Worm (Caenorhabditis elegans): ENCODE data around the gene col-150.
A peak's percentile ranks its signal among the peaks of the same experiment; 100 is the strongest.

Gene col-150

DNA sequence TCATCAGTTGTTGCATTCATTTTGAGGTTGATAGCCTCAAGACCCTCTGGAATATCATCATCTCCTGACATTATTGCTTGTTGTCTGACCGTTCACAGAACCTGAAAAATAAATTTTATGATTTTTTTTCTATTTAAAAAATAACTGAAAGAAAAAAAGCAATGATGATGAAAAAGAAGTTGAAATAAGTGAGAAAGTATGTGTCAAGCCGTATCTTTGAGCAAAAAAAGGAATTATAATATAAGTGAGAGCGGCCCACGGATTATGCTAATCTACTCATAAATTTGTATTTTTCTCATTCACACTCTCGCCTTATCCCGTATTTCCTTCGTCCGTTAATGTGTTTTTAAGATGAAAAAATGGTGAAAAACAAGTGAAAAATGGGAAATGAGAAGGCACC is 24.2 kb downstream of the col-150 start, which contains the start of gene ric-4:
Gene ric-4 (minus strand): TSS at position 101 of the 400 bp plus-strand sequence.
- TF ChIP-seq ama-1 (optimal IDR thresholded peaks at IDR 0.05) (no peak), fkh-2 (tag; optimal IDR thresholded peaks at IDR 0.05) (no peak), ZK546.5 (tag; optimal IDR thresholded peaks at IDR 0.05) (no peak), zag-1 (tag; optimal IDR thresholded peaks at IDR 0.05) (no peak), daf-12 (tag; optimal IDR thresholded peaks at IDR 0.05) (no peak), ztf-4 (tag; optimal IDR thresholded peaks at IDR 0.05) (no peak), nhr-12 (tag; optimal IDR thresholded peaks at IDR 0.05) (no peak), R02D3.7 (tag; optimal IDR thresholded peaks at IDR 0.05) (no peak), nhr-67 (tag; optimal IDR thresholded peaks at IDR 0.05) (no peak), egl-27 (tag; optimal IDR thresholded peaks at IDR 0.05) (no peak), nhr-28 (tag; optimal IDR thresholded peaks at IDR 0.05) (no peak), nhr-11 (tag; optimal IDR thresholded peaks at IDR 0.05) (no peak), nhr-25 (tag; optimal IDR thresholded peaks at IDR 0.05) (no peak), nhr-237 (tag; optimal IDR thresholded peaks at IDR 0.05) (no peak), elt-3 (tag; optimal IDR thresholded peaks at IDR 0.05) (no peak), ceh-9 (tag; optimal IDR thresholded peaks at IDR 0.05) (no peak), lin-39 (tag; optimal IDR thresholded peaks at IDR 0.05) (no peak), sea-2 (GFP tag; optimal IDR thresholded peaks at IDR 0.05) (no peak), nhr-76 (tag; optimal IDR thresholded peaks at IDR 0.05) (no peak)

DNA sequence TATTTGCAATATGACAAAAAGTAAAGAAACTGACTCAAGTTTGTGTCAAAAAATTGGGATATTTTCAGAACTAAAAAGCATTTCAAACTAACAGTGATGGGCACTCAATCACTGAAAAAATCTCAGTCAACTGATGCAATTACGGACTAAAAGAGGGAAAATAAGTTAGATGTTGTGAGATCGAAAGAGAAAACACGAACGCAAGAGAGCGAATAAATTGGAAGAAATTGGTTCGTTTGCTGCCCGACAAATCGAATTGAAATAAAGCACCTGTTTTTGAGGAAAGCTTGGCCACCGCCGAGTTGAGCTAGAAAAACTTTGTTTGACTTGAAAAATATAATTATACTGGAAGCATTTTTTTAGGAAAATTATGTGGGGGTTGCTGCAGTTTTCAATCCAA is 28.4 kb downstream of the col-150 start:
- TF ChIP-seq aly-2 (tag; optimal IDR thresholded peaks at IDR 0.05) = no peak
- no peak for TF ChIP-seq nhr-67 (tag; optimal IDR thresholded peaks at IDR 0.05)
- no peak for TF ChIP-seq lin-15B (tag; optimal IDR thresholded peaks at IDR 0.05)
- no peak for TF ChIP-seq hmg-11 (tag; optimal IDR thresholded peaks at IDR 0.05)
- no peak for TF ChIP-seq elt-3 (tag; optimal IDR thresholded peaks at IDR 0.05)
- TF ChIP-seq egl-27 (tag; optimal IDR thresholded peaks at IDR 0.05) = no peak
- TF ChIP-seq daf-12 (tag; optimal IDR thresholded peaks at IDR 0.05) = no peak
- no peak for TF ChIP-seq pqm-1 (tag; optimal IDR thresholded peaks at IDR 0.05)
- TF ChIP-seq ceh-16 (tag; optimal IDR thresholded peaks at IDR 0.05) = no peak
- TF ChIP-seq ztf-11 (tag; optimal IDR thresholded peaks at IDR 0.05) = no peak
- no peak for TF ChIP-seq nhr-28 (tag; optimal IDR thresholded peaks at IDR 0.05)
- TF ChIP-seq tbx-2 (tag; optimal IDR thresholded peaks at IDR 0.05) = no peak
- no peak for TF ChIP-seq zag-1 (tag; optimal IDR thresholded peaks at IDR 0.05)

- peak; percentile 58 for TF ChIP-seq pha-4 (tag; optimal IDR thresholded peaks at IDR 0.05)
- no peak for TF ChIP-seq sea-2 (GFP tag; optimal IDR thresholded peaks at IDR 0.05)
Observed at ce11 chrV:10265019-10265418, 29.4 kb downstream of the col-150 start.

DNA sequence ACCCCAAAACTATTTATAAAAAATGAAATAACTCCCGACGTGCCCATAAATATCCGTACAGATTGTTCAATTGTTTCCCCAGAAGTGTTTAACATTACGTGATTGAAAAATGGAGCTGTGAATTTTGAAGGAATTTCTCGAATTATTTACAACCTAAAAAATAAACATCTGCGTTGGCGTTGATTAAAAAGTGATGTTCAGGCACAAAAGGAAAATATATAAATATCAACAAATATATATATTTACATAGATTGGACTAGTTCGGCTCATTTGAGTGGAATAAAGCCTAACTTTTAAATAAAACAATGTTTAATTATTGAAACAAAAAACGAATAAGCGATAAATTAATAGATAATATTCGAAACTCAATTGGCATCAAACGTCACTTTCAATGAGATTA is 34.0 kb downstream of the col-150 start, which contains the start of gene sri-18:
Gene sri-18 (minus strand): TSS at position 101 of the 400 bp plus-strand sequence.
- no peak for TF ChIP-seq fkh-10 (GFP tag; optimal IDR thresholded peaks at IDR 0.05)
- TF ChIP-seq elt-3 (tag; optimal IDR thresholded peaks at IDR 0.05) = no peak
- no peak for TF ChIP-seq nhr-76 (tag; optimal IDR thresholded peaks at IDR 0.05)
- no peak for TF ChIP-seq ZK546.5 (tag; optimal IDR thresholded peaks at IDR 0.05)
- TF ChIP-seq snpc-4 (tag; optimal IDR thresholded peaks at IDR 0.05) = no peak
- no peak for TF ChIP-seq unc-62 (GFP tag; optimal IDR thresholded peaks at IDR 0.05)
- no peak for TF ChIP-seq pqm-1 (tag; optimal IDR thresholded peaks at IDR 0.05)
- no peak for TF ChIP-seq ceh-9 (tag; optimal IDR thresholded peaks at IDR 0.05)
- no peak for TF ChIP-seq lsy-12 (tag; optimal IDR thresholded peaks at IDR 0.05)
- no peak for TF ChIP-seq pha-4 (tag; optimal IDR thresholded peaks at IDR 0.05)

ce11 chrV:10256050-10256449 is 38.4 kb downstream of the col-150 start, which contains the start of gene nhr-232:
Gene nhr-232 (plus strand): TSS chrV:10256170.
- no peak for TF ChIP-seq tbx-2 (tag; optimal IDR thresholded peaks at IDR 0.05)
- no peak for TF ChIP-seq lsy-12 (tag; optimal IDR thresholded peaks at IDR 0.05)
- no peak for TF ChIP-seq nhr-67 (tag; optimal IDR thresholded peaks at IDR 0.05)
- no peak for TF ChIP-seq hmg-11 (tag; optimal IDR thresholded peaks at IDR 0.05)
- no peak for TF ChIP-seq ztf-11 (tag; optimal IDR thresholded peaks at IDR 0.05)
- no peak for TF ChIP-seq ceh-82 (tag; optimal IDR thresholded peaks at IDR 0.05)
- no peak for TF ChIP-seq sea-2 (GFP tag; optimal IDR thresholded peaks at IDR 0.05)
- TF ChIP-seq fkh-10 (GFP tag; optimal IDR thresholded peaks at IDR 0.05) = no peak
- no peak for TF ChIP-seq nhr-77 (tag; optimal IDR thresholded peaks at IDR 0.05)
- no peak for TF ChIP-seq ceh-9 (tag; optimal IDR thresholded peaks at IDR 0.05)
- TF ChIP-seq ZK546.5 (tag; optimal IDR thresholded peaks at IDR 0.05) = no peak
- TF ChIP-seq nhr-12 (tag; optimal IDR thresholded peaks at IDR 0.05) = no peak
- no peak for TF ChIP-seq nhr-25 (tag; optimal IDR thresholded peaks at IDR 0.05)
- TF ChIP-seq aly-2 (tag; optimal IDR thresholded peaks at IDR 0.05) = no peak
- no peak for TF ChIP-seq snpc-4 (tag; optimal IDR thresholded peaks at IDR 0.05)
- no peak for TF ChIP-seq ceh-28 (tag; optimal IDR thresholded peaks at IDR 0.05)
- TF ChIP-seq lin-15B (tag; optimal IDR thresholded peaks at IDR 0.05) = no peak
- TF ChIP-seq elt-2 (tag; optimal IDR thresholded peaks at IDR 0.05) = peak; percentile 81
- TF ChIP-seq lin-39 (tag; optimal IDR thresholded peaks at IDR 0.05) = no peak
- TF ChIP-seq R02D3.7 (tag; optimal IDR thresholded peaks at IDR 0.05) = no peak
- TF ChIP-seq mdl-1 (tag; optimal IDR thresholded peaks at IDR 0.05) = no peak
- TF ChIP-seq skn-1 (tag; optimal IDR thresholded peaks at IDR 0.05) = no peak
- TF ChIP-seq pha-4 (tag; optimal IDR thresholded peaks at IDR 0.05) = peak; percentile 70
- peak; percentile 27 for TF ChIP-seq jun-1 (tag; optimal IDR thresholded peaks at IDR 0.05)
- TF ChIP-seq pqm-1 (tag; optimal IDR thresholded peaks at IDR 0.05) = peak; percentile 84
- TF ChIP-seq ztf-4 (tag; optimal IDR thresholded peaks at IDR 0.05) = no peak
- TF ChIP-seq daf-12 (tag; optimal IDR thresholded peaks at IDR 0.05) = no peak
